Worm (Caenorhabditis elegans): Measurements from ENCODE around the gene R10E8.2.

R10E8.2 gene

ce11 chrV:18236714-18237288, 16.8 kb upstream of the R10E8.2 start, which contains the start of gene R10E8.3:
Gene R10E8.3 (minus strand): TSS chrV:18236764.
- no peak for TF ChIP-seq mls-2 (tag; optimal IDR thresholded peaks at IDR 0.05)
- no peak for TF ChIP-seq zip-8 (tag; optimal IDR thresholded peaks at IDR 0.05)
- no peak for TF ChIP-seq unc-62 (GFP tag; optimal IDR thresholded peaks at IDR 0.05)
- no peak for TF ChIP-seq hlh-1 (tag; optimal IDR thresholded peaks at IDR 0.05)
- no peak for TF ChIP-seq nhr-28 (tag; optimal IDR thresholded peaks at IDR 0.05)
- no peak for TF ChIP-seq ces-1 (GFP tag; optimal IDR thresholded peaks at IDR 0.05)
- TF ChIP-seq nhr-76 (tag; optimal IDR thresholded peaks at IDR 0.05), result no peak
- TF ChIP-seq sem-2 (GFP tag; optimal IDR thresholded peaks at IDR 0.05), result no peak
- TF ChIP-seq unc-120 (tag; optimal IDR thresholded peaks at IDR 0.05; ENCODE audit: poor library complexity, severe bottlenecking), result no peak
- TF ChIP-seq pha-4 (tag; optimal IDR thresholded peaks at IDR 0.05), result no peak
- no peak for TF ChIP-seq nhr-12 (tag; optimal IDR thresholded peaks at IDR 0.05)
- no peak for TF ChIP-seq lin-32 (GFP tag; optimal IDR thresholded peaks at IDR 0.05)
- no peak for TF ChIP-seq lsy-2 (tag; optimal IDR thresholded peaks at IDR 0.05)
- TF ChIP-seq M03D4.4 (tag; optimal IDR thresholded peaks at IDR 0.05), result no peak
- no peak for TF ChIP-seq ceh-39 (tag; optimal IDR thresholded peaks at IDR 0.05)

DNA sequence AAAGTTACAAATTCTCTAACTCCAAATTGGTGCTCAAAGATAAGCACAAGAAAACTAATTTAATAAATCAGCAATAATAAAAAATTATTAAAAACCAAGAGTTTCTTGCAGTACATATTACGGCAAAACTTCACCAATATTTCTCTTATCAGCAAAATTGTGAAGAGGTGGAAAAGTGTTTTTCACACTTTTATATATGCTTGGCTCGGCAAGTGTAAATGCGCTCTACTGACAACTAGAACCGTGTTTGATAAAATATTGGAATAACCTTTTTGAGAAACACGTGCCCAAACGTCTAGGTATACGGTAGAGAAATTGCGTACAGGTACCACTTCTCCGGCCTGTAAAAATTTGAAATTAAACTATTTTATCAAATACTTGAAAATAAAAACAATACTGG, 12.3 kb upstream of the R10E8.2 start, which contains the start of gene R10E8.8:
Gene R10E8.8, minus strand, starts transcription at position 343 of the 400 bp plus-strand sequence.
- TF ChIP-seq snpc-4 (tag; optimal IDR thresholded peaks at IDR 0.05) (no peak), lin-32 (GFP tag; optimal IDR thresholded peaks at IDR 0.05) (no peak), ham-2 (GFP tag; optimal IDR thresholded peaks at IDR 0.05) (no peak), mls-2 (tag; optimal IDR thresholded peaks at IDR 0.05) (no peak), hlh-1 (tag; optimal IDR thresholded peaks at IDR 0.05) (no peak), unc-62 (GFP tag; optimal IDR thresholded peaks at IDR 0.05) (no peak), cnd-1 (tag; optimal IDR thresholded peaks at IDR 0.05) (no peak), flh-1 (GFP tag; optimal IDR thresholded peaks at IDR 0.05) (no peak), zip-8 (tag; optimal IDR thresholded peaks at IDR 0.05) (no peak)

- TF ChIP-seq drap-1 (GFP tag; optimal IDR thresholded peaks at IDR 0.05), result no peak
- TF ChIP-seq lsy-2 (tag; optimal IDR thresholded peaks at IDR 0.05), result no peak
Observed at ce11 chrV:18243227-18243626, 10.4 kb upstream of the R10E8.2 start.

- TF ChIP-seq lin-32 (GFP tag; optimal IDR thresholded peaks at IDR 0.05) (no peak), flh-1 (GFP tag; optimal IDR thresholded peaks at IDR 0.05) (no peak), sem-2 (GFP tag; optimal IDR thresholded peaks at IDR 0.05) (no peak), unc-120 (tag; optimal IDR thresholded peaks at IDR 0.05; ENCODE audit: poor library complexity, severe bottlenecking) (no peak), ceh-39 (tag; optimal IDR thresholded peaks at IDR 0.05) (no peak), pha-4 (tag; optimal IDR thresholded peaks at IDR 0.05) (no peak), nhr-12 (tag; optimal IDR thresholded peaks at IDR 0.05) (no peak), unc-39 (tag; optimal IDR thresholded peaks at IDR 0.05) (no peak), ceh-83 (GFP tag; optimal IDR thresholded peaks at IDR 0.05) (no peak), ces-1 (GFP tag; optimal IDR thresholded peaks at IDR 0.05) (no peak), drap-1 (GFP tag; optimal IDR thresholded peaks at IDR 0.05) (no peak), blmp-1 (tag; optimal IDR thresholded peaks at IDR 0.05) (no peak), sptf-1 (tag; optimal IDR thresholded peaks at IDR 0.05) (no peak)
Observed at ce11 chrV:18244408-18244807, 9.2 kb upstream of the R10E8.2 start.

ce11 chrV:18246077-18246476, 7.5 kb upstream of the R10E8.2 start:
- no peak for TF ChIP-seq snpc-4 (tag; optimal IDR thresholded peaks at IDR 0.05)
- TF ChIP-seq nhr-28 (tag; optimal IDR thresholded peaks at IDR 0.05), result no peak

ce11 chrV:18252239-18252638, 1.4 kb upstream of the R10E8.2 start, which contains the start of gene R10E8.1:
Gene R10E8.1 (minus strand): TSS chrV:18252416.
- TF ChIP-seq elt-3 (tag; optimal IDR thresholded peaks at IDR 0.05), result no peak
- TF ChIP-seq flh-1 (GFP tag; optimal IDR thresholded peaks at IDR 0.05), result no peak
- TF ChIP-seq zip-8 (tag; optimal IDR thresholded peaks at IDR 0.05), result no peak
- TF ChIP-seq nhr-237 (tag; optimal IDR thresholded peaks at IDR 0.05), result no peak
- TF ChIP-seq sptf-1 (tag; optimal IDR thresholded peaks at IDR 0.05), result no peak
- TF ChIP-seq tbx-8 (GFP tag; optimal IDR thresholded peaks at IDR 0.05), result no peak
- TF ChIP-seq drap-1 (GFP tag; optimal IDR thresholded peaks at IDR 0.05), result no peak
- no peak for TF ChIP-seq elt-1 (tag; optimal IDR thresholded peaks at IDR 0.05; ENCODE audit: borderline replicate concordance, insufficient read depth)
- no peak for TF ChIP-seq pha-4 (tag; optimal IDR thresholded peaks at IDR 0.05)
